Worm (Caenorhabditis elegans) whole organism, L4 larva: Measurements from ENCODE around the gene K09G1.1.

Experiments used
- D1046.2 ChIP-seq: fragments of 200-800 bp; sonication (Bioruptor generic); IDR thresholded peaks from 2 replicates; pipeline ENCODE4 v1.3.6; 2022; ENCODE audit warnings: missing genetic modification characterization, missing compliant biosample characterization
- F10B5.3 ChIP-seq: sonication (generic microtip); optimal IDR thresholded peaks from 2 replicates; lab custom pipeline; 2016; ENCODE audit warnings: mild to moderate bottlenecking, missing genetic modification characterization, missing compliant biosample characterization
- F37D6.2 ChIP-seq: sonication (generic microtip); optimal IDR thresholded peaks from 2 replicates; lab custom pipeline; 2016; ENCODE audit warnings: mild to moderate bottlenecking, missing genetic modification characterization, missing compliant biosample characterization
- T20F7.1 ChIP-seq: fragments of 200-800 bp; sonication (Bioruptor generic); optimal IDR thresholded peaks from 2 replicates; lab custom pipeline; 2018; ENCODE audit warnings: mild to moderate bottlenecking, missing genetic modification characterization, missing compliant biosample characterization
- T26A8.4 ChIP-seq: fragments of 200-800 bp; sonication (Bioruptor generic); IDR thresholded peaks from 2 replicates; pipeline ENCODE4 v1.3.6; 2022; ENCODE audit warnings: missing genetic modification characterization, missing compliant biosample characterization
- Y105C5A.15 ChIP-seq: fragments of 200-800 bp; sonication (Bioruptor generic); IDR thresholded peaks from 2 replicates; pipeline ENCODE4 v1.3.6; 2022; ENCODE audit warnings: missing genetic modification characterization, missing compliant biosample characterization
- aha-1 ChIP-seq: fragments of 150-350 bp; peaks from one replicate; lab custom pipeline; 2014; ENCODE audit warnings: missing biosample characterization, missing genetic modification characterization
- ama-1 ChIP-seq: fragments of 150-350 bp; optimal IDR thresholded peaks from 2 replicates; lab custom pipeline; 2014; ENCODE audit warnings: inconsistent platforms, mixed read lengths
- arid-1 ChIP-seq: fragments of 200-800 bp; sonication (Bioruptor generic); conservative IDR thresholded peaks from 2 replicates; pipeline ENCODE4 v1.3.6; 2022; ENCODE audit warnings: missing genetic modification reagents, missing genetic modification characterization, missing compliant biosample characterization
- ceh-28 ChIP-seq: fragments of 150-350 bp; optimal IDR thresholded peaks from 2 replicates; lab custom pipeline; 2014; ENCODE audit warnings: missing biosample characterization, missing genetic modification reagents, missing genetic modification characterization
- daf-16 ChIP-seq, 3 experiments: sonication (generic microtip); optimal IDR thresholded peaks; 2 replicates each; lab custom pipeline; 2016 to 2017; ENCODE audit warnings: missing genetic modification characterization in 3 of 3, missing genetic modification reagents in 3 of 3, mild to moderate bottlenecking in 2 of 3, missing compliant biosample characterization in 2 of 3, missing biosample characterization in 1 of 3, moderate library complexity in 1 of 3
- daf-19 ChIP-seq: fragments of 200-800 bp; sonication (Bioruptor generic); conservative IDR thresholded peaks from 2 replicates; pipeline ENCODE4 v1.3.6; 2022; ENCODE audit warnings: missing genetic modification characterization, missing compliant biosample characterization
- dmd-6 ChIP-seq: fragments of 200-800 bp; sonication (Bioruptor generic); IDR thresholded peaks from 2 replicates; pipeline ENCODE4 v1.3.6; 2022; ENCODE audit warnings: missing genetic modification reagents, missing genetic modification characterization, missing compliant biosample characterization
- dpl-1 ChIP-seq: fragments of 150-350 bp; optimal IDR thresholded peaks from 2 replicates; lab custom pipeline; 2014; ENCODE audit warnings: missing biosample characterization, missing genetic modification reagents, missing genetic modification characterization
- dve-1 ChIP-seq: sonication (generic microtip); optimal IDR thresholded peaks from 2 replicates; lab custom pipeline; 2017; ENCODE audit warnings: antibody characterized with exemption, mild to moderate bottlenecking, missing genetic modification characterization, missing compliant biosample characterization; ENCODE audit not compliant: insufficient read depth
- gei-8 ChIP-seq: fragments of 200-800 bp; sonication (Bioruptor generic); optimal IDR thresholded peaks from 2 replicates; lab custom pipeline; 2018; ENCODE audit warnings: mild to moderate bottlenecking, missing genetic modification characterization, missing compliant biosample characterization
- hif-1 ChIP-seq, 2 experiments: sonication (generic microtip); optimal IDR thresholded peaks; 2 replicates each; lab custom pipeline; 2016 to 2017; ENCODE audit warnings: missing compliant biosample characterization in 2 of 2, missing genetic modification characterization in 2 of 2, missing genetic modification reagents in 2 of 2, missing genotype in 2 of 2, mild to moderate bottlenecking in 1 of 2
- hlh-11 ChIP-seq: fragments of 200-800 bp; sonication (Bioruptor generic); optimal IDR thresholded peaks from 2 replicates; lab custom pipeline; 2018; ENCODE audit warnings: mild to moderate bottlenecking, missing genetic modification characterization, missing compliant biosample characterization
- hlh-30 ChIP-seq: sonication (generic microtip); optimal IDR thresholded peaks from 2 replicates; lab custom pipeline; 2017; ENCODE audit warnings: antibody characterized with exemption, mild to moderate bottlenecking, missing genetic modification characterization, missing compliant biosample characterization; ENCODE audit not compliant: insufficient read depth
- hmg-1.1 ChIP-seq: fragments of 200-800 bp; sonication (Bioruptor generic); IDR thresholded peaks from 2 replicates; pipeline ENCODE4 v1.3.6; 2022; ENCODE audit warnings: missing genetic modification reagents, missing genetic modification characterization, missing compliant biosample characterization
- lin-13 ChIP-seq: fragments of 150-350 bp; optimal IDR thresholded peaks from 2 replicates; lab custom pipeline; 2014; ENCODE audit warnings: missing biosample characterization, missing genetic modification reagents, missing genetic modification characterization
- lin-29 ChIP-seq: fragments of 200-800 bp; sonication (Bioruptor generic); IDR thresholded peaks from 2 replicates; pipeline ENCODE4 v1.3.6; 2022; ENCODE audit warnings: missing genetic modification reagents, missing genetic modification characterization, missing compliant biosample characterization
- lin-38 ChIP-seq: fragments of 200-800 bp; sonication (Bioruptor generic); IDR thresholded peaks from 2 replicates; pipeline ENCODE4 v1.3.6; 2022; ENCODE audit warnings: missing genetic modification reagents, missing genetic modification characterization, missing compliant biosample characterization
- lsy-2 ChIP-seq, 2 experiments: fragments of 150-350 bp in 1 of 2; sonication (generic microtip) in 1 of 2; optimal IDR thresholded peaks; 2 replicates each; lab custom pipeline; 2014 to 2017; ENCODE audit warnings: missing biosample characterization in 2 of 2, missing genetic modification characterization in 2 of 2
- madf-9 ChIP-seq: fragments of 200-800 bp; sonication (Bioruptor generic); conservative IDR thresholded peaks from 2 replicates; pipeline ENCODE4 v1.3.6; 2022; ENCODE audit warnings: missing genetic modification reagents, missing genetic modification characterization, missing compliant biosample characterization
- mdl-1 ChIP-seq, 2 experiments: fragments of 150-350 bp in 1 of 2; sonication (generic microtip) in 1 of 2; optimal IDR thresholded peaks; 2 replicates each; lab custom pipeline; 2014 to 2017; ENCODE audit warnings: missing biosample characterization in 2 of 2, missing genetic modification characterization in 2 of 2
- mep-1 ChIP-seq: fragments of 150-350 bp; sonication (generic microtip); optimal IDR thresholded peaks from 3 replicates; lab custom pipeline; 2014; ENCODE audit warnings: missing biosample characterization, missing genetic modification characterization
- mes-2 ChIP-seq: sonication (generic microtip); optimal IDR thresholded peaks from 2 replicates; lab custom pipeline; 2016; ENCODE audit warnings: missing genotype, mild to moderate bottlenecking, missing genetic modification characterization, missing compliant biosample characterization; ENCODE audit not compliant: poor library complexity, severe bottlenecking
- nhr-10 ChIP-seq: fragments of 150-350 bp; optimal IDR thresholded peaks from 2 replicates; lab custom pipeline; 2014; ENCODE audit warnings: missing biosample characterization, missing genetic modification characterization
- nhr-11 ChIP-seq: fragments of 150-350 bp; optimal IDR thresholded peaks from 2 replicates; lab custom pipeline; 2014; ENCODE audit warnings: missing biosample characterization, missing genetic modification characterization
- nhr-28 ChIP-seq: fragments of 150-350 bp; optimal IDR thresholded peaks from 2 replicates; lab custom pipeline; 2014; ENCODE audit warnings: missing biosample characterization, missing genetic modification characterization
- nhr-42 ChIP-seq: fragments of 200-800 bp; sonication (Bioruptor generic); IDR thresholded peaks from 2 replicates; pipeline ENCODE4 v1.3.6; 2022; ENCODE audit warnings: missing genetic modification characterization, missing compliant biosample characterization
- nhr-6 ChIP-seq: fragments of 150-350 bp; optimal IDR thresholded peaks from 2 replicates; lab custom pipeline; 2014; ENCODE audit warnings: missing biosample characterization, missing genetic modification characterization
- pha-4 ChIP-seq, 2 experiments: fragments of 150-350 bp in 1 of 2; fragments of 200-800 bp in 1 of 2; sonication (Bioruptor generic) in 1 of 2; IDR thresholded peaks in 1 of 2; optimal IDR thresholded peaks in 1 of 2; 2 replicates each; pipeline versions ENCODE4 v1.3.6 to Lab custom; 2014 to 2022; ENCODE audit warnings: missing genetic modification characterization in 2 of 2, missing genetic modification reagents in 2 of 2, missing biosample characterization in 1 of 2, missing compliant biosample characterization in 1 of 2
- rbr-2 ChIP-seq: sonication (generic microtip); optimal IDR thresholded peaks from 2 replicates; lab custom pipeline; 2016; ENCODE audit warnings: missing genotype, missing genetic modification characterization, missing compliant biosample characterization
- saeg-2 ChIP-seq: fragments of 200-800 bp; sonication (Bioruptor generic); IDR thresholded peaks from 2 replicates; pipeline ENCODE4 v1.3.6; 2022; ENCODE audit warnings: missing genetic modification reagents, missing genetic modification characterization, missing compliant biosample characterization
- set-16 ChIP-seq: fragments of 200-800 bp; sonication (Bioruptor generic); IDR thresholded peaks from 2 replicates; pipeline ENCODE4 v1.3.6; 2022; ENCODE audit warnings: missing genetic modification reagents, missing genetic modification characterization, missing compliant biosample characterization
- skn-1 ChIP-seq: fragments of 150-350 bp; optimal IDR thresholded peaks from 2 replicates; lab custom pipeline; 2014; ENCODE audit warnings: missing biosample characterization, missing genetic modification characterization
- spr-1 ChIP-seq: sonication (generic microtip); optimal IDR thresholded peaks from 2 replicates; lab custom pipeline; 2016; ENCODE audit warnings: mild to moderate bottlenecking, missing genetic modification characterization, missing compliant biosample characterization
- tag-97 ChIP-seq: fragments of 200-800 bp; sonication (Bioruptor generic); IDR thresholded peaks from 2 replicates; pipeline ENCODE4 v1.3.6; 2022; ENCODE audit warnings: missing genetic modification characterization, missing compliant biosample characterization
- unc-130 ChIP-seq: sonication (generic microtip); optimal IDR thresholded peaks from 2 replicates; lab custom pipeline; 2016; ENCODE audit warnings: missing genetic modification reagents, missing genetic modification characterization, missing compliant biosample characterization
- unc-39 ChIP-seq: sonication (generic microtip); optimal IDR thresholded peaks from 2 replicates; lab custom pipeline; 2017; ENCODE audit warnings: missing biosample characterization, missing genetic modification characterization
- unc-62 ChIP-seq, 3 experiments: fragments of 150-350 bp in 1 of 3; sonication (generic microtip); optimal IDR thresholded peaks in 2 of 3; peaks in 1 of 3; 1 replicate in 1 of 3; 2 replicates in 2 of 3; lab custom pipeline; 2014 to 2017; ENCODE audit warnings: missing biosample characterization in 3 of 3, missing genetic modification characterization in 3 of 3, missing genetic modification reagents in 3 of 3, missing genotype in 1 of 3
- zip-2 ChIP-seq: fragments of 150-350 bp; optimal IDR thresholded peaks from 2 replicates; lab custom pipeline; 2014; ENCODE audit warnings: missing biosample characterization, missing genetic modification characterization

Gene K09G1.1

ce11 chrV:9539638-9540037, 43.7 kb upstream of the K09G1.1 start, which contains the start of gene C50F4.12:
Gene C50F4.12 (minus strand): TSS chrV:9539738.
- TF ChIP-seq unc-130 (GFP tag; lab: Kevin White, UChicago) (no peak), nhr-11 (tag; lab: Kevin White, UChicago) (no peak)

ce11 chrV:9541506-9541905, 41.8 kb upstream of the K09G1.1 start, which contains the start of gene C50F4.16:
Gene C50F4.16 (minus strand): TSS chrV:9541606.
- TF ChIP-seq unc-62 (GFP tag; optimal IDR thresholded peaks at IDR 0.05 in 1 of 2; lab: Kevin White, UChicago) (no peak), unc-62 (tag; optimal IDR thresholded peaks at IDR 0.05; lab: Kevin White, UChicago) (no peak), hmg-1.1 (GFP tag; lab: Robert Waterston, UW) (no peak), gei-8 (no peak), mdl-1 (tag; optimal IDR thresholded peaks at IDR 0.05; lab: Kevin White, UChicago) (no peak), nhr-42 (GFP tag; lab: Robert Waterston, UW) (no peak), saeg-2 (GFP tag; lab: Robert Waterston, UW) (no peak), lin-29 (GFP tag; lab: Robert Waterston, UW) (no peak)

- TF ChIP-seq Y105C5A.15 (GFP tag; lab: Robert Waterston, UW) (no peak), tag-97 (GFP tag; lab: Robert Waterston, UW) (no peak), spr-1 (tag; lab: Kevin White, UChicago) (peak; percentile 47), lsy-2 (tag; optimal IDR thresholded peaks at IDR 0.05; lab: Kevin White, UChicago) (peak; percentile 21 to 86), set-16 (GFP tag; lab: Robert Waterston, UW) (no peak), rbr-2 (tag; lab: Kevin White, UChicago) (peak; percentile 57), T20F7.1 (GFP tag; lab: Kevin White, UChicago) (peak; percentile 63), F37D6.2 (peak; percentile 23), nhr-28 (tag; lab: Kevin White, UChicago) (peak; percentile 48), hlh-30 (tag; lab: Kevin White, UChicago) (peak; percentile 58), daf-19 (GFP tag; lab: Robert Waterston, UW) (0 out of 2 replicates have a peak, but pooled peaks have one; percentile 15), ceh-28 (no peak), lin-38 (GFP tag; lab: Robert Waterston, UW) (peak; percentile 61), mep-1 (tag; lab: Kevin White, UChicago) (peak; percentile 90), hif-1 (tag; optimal IDR thresholded peaks at IDR 0.05; lab: Kevin White, UChicago) (peak in 1 of 2 experiments; percentile 33), D1046.2 (peak; percentile 57; the same call in 1 of the 2 replicates), aha-1 (tag; lab: Kevin White, UChicago) (peak; percentile 87), dmd-6 (GFP tag; lab: Robert Waterston, UW) (peak; percentile 19; the same call in 1 of the 2 replicates), zip-2 (no peak), hmg-1.1 (GFP tag; lab: Robert Waterston, UW) (peak; percentile 45; the same call in 1 of the 2 replicates), F10B5.3 (no peak), pha-4 (GFP tag; IDR thresholded peaks at IDR 0.05; lab: Robert Waterston, UW) (0 out of 2 replicates have a peak, but pooled peaks have one; percentile 43), pha-4 (tag; optimal IDR thresholded peaks at IDR 0.05; lab: Kevin White, UChicago) (peak; percentile 38), unc-130 (GFP tag; lab: Kevin White, UChicago) (no peak), daf-16 (GFP tag; optimal IDR thresholded peaks at IDR 0.05; lab: Kevin White, UChicago) (no peak), daf-16 (tag; optimal IDR thresholded peaks at IDR 0.05; lab: Kevin White, UChicago) (peak; percentile 49), lin-13 (peak; percentile 54), madf-9 (GFP tag; lab: Robert Waterston, UW) (peak; percentile 38; the same call in 1 of the 2 replicates), skn-1 (tag; lab: Kevin White, UChicago) (no peak), T26A8.4 (GFP tag; lab: Robert Waterston, UW) (peak; percentile 60; the same call in 1 of the 2 replicates), hlh-11 (tag; lab: Kevin White, UChicago) (peak; percentile 64), mes-2 (tag; lab: Kevin White, UChicago) (peak; percentile 91), nhr-10 (tag; lab: Kevin White, UChicago) (peak; percentile 5), arid-1 (GFP tag; lab: Robert Waterston, UW) (peak; percentile 36), nhr-6 (tag; lab: Kevin White, UChicago) (peak; percentile 48), ama-1 (peak; percentile 84), unc-39 (tag; lab: Kevin White, UChicago) (no peak), dve-1 (tag; lab: Kevin White, UChicago) (peak; percentile 75), dpl-1 (GFP tag; lab: Kevin White, UChicago) (peak; percentile 91)
Observed at ce11 chrV:9544176-9544632, 39.1 kb upstream of the K09G1.1 start, which contains the start of gene mdf-1. Gene mdf-1 (minus strand): TSS chrV:9544226.
